Worm (Caenorhabditis elegans): Measurements from ENCODE around the gene T23G5.2.

The T23G5.2 gene

ce11 chrIII:9215367-9215766, 20.8 kb downstream of the T23G5.2 start, which contains the start of gene npr-29:
Gene npr-29, minus strand, starts transcription at chrIII:9215467.
- no peak for TF ChIP-seq klf-2 (GFP tag; conservative IDR thresholded peaks at IDR 0.05)
- no peak for TF ChIP-seq ref-1 (GFP tag; conservative IDR thresholded peaks at IDR 0.05)
- no peak for TF ChIP-seq med-1 (GFP tag; optimal IDR thresholded peaks at IDR 0.05; ENCODE audit: insufficient read depth)
- TF ChIP-seq ztf-23 (GFP tag; IDR thresholded peaks at IDR 0.05): no peak
- TF ChIP-seq tab-1 (GFP tag; IDR thresholded peaks at IDR 0.05): no peak
- no peak for TF ChIP-seq cog-1 (tag; optimal IDR thresholded peaks at IDR 0.05)
- TF ChIP-seq flt-1 (GFP tag; IDR thresholded peaks at IDR 0.05): no peak
- no peak for TF ChIP-seq T22C8.4 (GFP tag; IDR thresholded peaks at IDR 0.05)
- no peak for TF ChIP-seq ztf-29 (GFP tag; IDR thresholded peaks at IDR 0.05)

- TF ChIP-seq tab-1 (GFP tag; IDR thresholded peaks at IDR 0.05): no peak
- no peak for TF ChIP-seq ztf-29 (GFP tag; IDR thresholded peaks at IDR 0.05)
- no peak for TF ChIP-seq ref-1 (GFP tag; conservative IDR thresholded peaks at IDR 0.05)
- no peak for TF ChIP-seq flt-1 (GFP tag; IDR thresholded peaks at IDR 0.05)
Measured at ce11 chrIII:9206185-9206584, 29.9 kb downstream of the T23G5.2 start, which contains the start of gene ZC84.1. Gene ZC84.1, minus strand, starts transcription at chrIII:9206285.

DNA sequence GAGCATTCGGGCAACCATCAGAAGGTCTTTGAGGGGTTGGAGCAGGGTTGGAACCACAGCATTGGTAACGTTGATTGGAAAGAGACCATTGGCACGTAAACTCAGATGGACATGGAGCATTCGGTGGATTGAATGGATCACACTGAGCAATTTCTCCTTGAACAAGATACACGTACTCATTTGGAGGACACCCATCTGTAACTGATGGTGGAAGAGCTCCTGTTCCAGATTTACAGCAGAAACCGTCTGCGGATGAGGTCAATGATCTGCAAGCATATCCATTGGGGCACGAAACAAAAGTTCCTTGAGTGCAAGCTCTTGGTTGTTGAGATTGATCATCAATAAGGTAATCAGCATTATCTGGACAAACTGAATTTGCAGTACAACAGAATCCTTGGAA, 34.2 kb downstream of the T23G5.2 start:
- no peak for TF ChIP-seq ztf-23 (GFP tag; IDR thresholded peaks at IDR 0.05)

DNA sequence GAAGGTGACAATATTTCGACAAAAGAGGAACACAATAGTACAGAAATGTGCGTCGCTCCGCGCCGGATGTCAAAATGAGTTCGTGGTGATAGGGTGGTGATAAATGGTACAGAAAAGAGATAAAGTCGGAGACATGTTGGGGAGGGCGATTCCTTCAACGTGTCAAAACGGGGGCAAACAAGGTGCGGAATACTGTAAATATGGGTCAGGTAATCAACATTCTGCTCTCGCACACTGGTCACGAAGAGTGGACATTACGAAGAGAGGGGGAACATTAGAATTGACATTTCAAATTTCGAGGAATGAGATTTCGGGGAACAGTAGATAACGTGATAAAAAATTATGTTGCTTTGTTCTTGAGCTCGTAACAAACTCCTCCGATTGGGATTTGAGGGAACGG, 36.5 kb downstream of the T23G5.2 start, which contains the start of gene ZC84.6:
Gene ZC84.6, minus strand, starts transcription at position 101 of the 400 bp plus-strand sequence.
- TF ChIP-seq cog-1 (tag; optimal IDR thresholded peaks at IDR 0.05): no peak
- no peak for TF ChIP-seq flt-1 (GFP tag; IDR thresholded peaks at IDR 0.05)
- no peak for TF ChIP-seq ztf-29 (GFP tag; IDR thresholded peaks at IDR 0.05)
- TF ChIP-seq ztf-23 (GFP tag; IDR thresholded peaks at IDR 0.05): no peak
- TF ChIP-seq T22C8.4 (GFP tag; IDR thresholded peaks at IDR 0.05): no peak
- no peak for TF ChIP-seq tab-1 (GFP tag; IDR thresholded peaks at IDR 0.05)
- TF ChIP-seq klf-2 (GFP tag; conservative IDR thresholded peaks at IDR 0.05): no peak
- TF ChIP-seq med-1 (GFP tag; optimal IDR thresholded peaks at IDR 0.05; ENCODE audit: insufficient read depth): no peak
- TF ChIP-seq ref-1 (GFP tag; conservative IDR thresholded peaks at IDR 0.05): no peak

DNA sequence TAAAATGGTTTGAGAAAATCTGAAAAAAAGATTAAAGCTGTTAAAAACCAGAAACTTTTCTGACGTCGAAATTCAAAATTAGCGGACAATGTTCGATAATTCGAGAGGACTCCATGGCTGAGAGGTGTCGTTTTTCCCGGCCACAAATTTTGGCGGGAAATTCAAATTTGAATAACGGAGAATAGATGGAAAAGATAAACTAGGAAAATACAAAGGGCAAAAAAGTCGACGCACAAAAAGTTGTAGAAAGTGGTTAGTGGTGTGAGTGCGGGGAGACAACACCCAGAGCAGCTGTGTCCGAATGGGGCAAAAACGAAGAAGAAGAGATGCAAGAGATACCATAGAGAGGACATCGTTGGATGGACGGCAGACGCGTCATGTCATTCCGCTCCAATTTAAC, 45.0 kb downstream of the T23G5.2 start, which contains the start of gene cls-3:
Gene cls-3, minus strand, starts transcription at position 19 of the 400 bp plus-strand sequence.
- TF ChIP-seq ztf-29 (GFP tag; IDR thresholded peaks at IDR 0.05): no peak
- no peak for TF ChIP-seq T22C8.4 (GFP tag; IDR thresholded peaks at IDR 0.05)
- no peak for TF ChIP-seq ref-1 (GFP tag; conservative IDR thresholded peaks at IDR 0.05)

DNA sequence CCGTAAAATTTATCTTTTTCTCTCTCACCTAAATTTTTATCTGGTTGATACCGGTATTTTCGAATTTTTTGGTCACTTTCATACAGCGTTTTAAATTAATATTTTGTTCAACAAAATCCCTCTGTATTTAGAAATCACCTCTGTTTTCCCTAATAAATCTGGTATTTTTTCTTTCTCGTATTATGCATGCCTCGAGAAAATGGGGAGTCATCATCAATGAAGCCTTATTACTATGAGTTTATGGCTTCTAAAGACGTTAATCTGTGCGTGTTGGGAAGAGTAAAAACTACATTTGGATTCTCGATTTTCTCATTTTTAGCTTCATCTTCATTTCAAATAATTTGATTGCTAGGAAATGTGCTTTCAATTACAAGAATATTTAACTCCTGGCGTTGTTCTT, 50.4 kb downstream of the T23G5.2 start, which contains the start of gene ZC84.7:
Gene ZC84.7, plus strand, starts transcription at position 301 of the 400 bp plus-strand sequence.
- TF ChIP-seq flt-1 (GFP tag; IDR thresholded peaks at IDR 0.05) (no peak), ztf-23 (GFP tag; IDR thresholded peaks at IDR 0.05) (no peak)

Data from whole organism, midembryonic.